Fruit fly (Drosophila melanogaster) ovary, adult (tissue): ENCODE measurements around the gene CG9672.

Experiments
- CG17801 ChIP-seq: fragments of 200-800 bp; optimal IDR thresholded peaks from 2 replicates; lab custom pipeline; 2019; ENCODE audit warnings: missing biosample characterization, mild to moderate bottlenecking, missing genetic modification characterization, moderate library complexity; ENCODE audit not compliant: partially characterized antibody

CG9672 gene

dm6 chrX:16706774-16707173 lies at the start of gene CG9672:
Gene CG9672, minus strand, starts transcription at chrX:16706874.
- no peak for TF ChIP-seq CG17801 (GFP tag; lab: Kevin White, UChicago)

dm6 chrX:16753066-16753465 lies 46.4 kb upstream of the CG9672 start:
- TF ChIP-seq CG17801 (GFP tag; lab: Kevin White, UChicago) = no peak

dm6 chrX:16751579-16752156 lies 45.0 kb upstream of the CG9672 start, which contains the start of gene goe:
Gene goe, minus strand, starts transcription at chrX:16751910.
- peak; percentile 23 for TF ChIP-seq CG17801 (GFP tag; lab: Kevin White, UChicago)

- TF ChIP-seq CG17801 (GFP tag; lab: Kevin White, UChicago) = peak; percentile 94
Measured at dm6 chrX:16750712-16751578, 44.3 kb upstream of the CG9672 start.

- TF ChIP-seq CG17801 (GFP tag; lab: Kevin White, UChicago) = no peak
Measured at dm6 chrX:16749324-16749723, 42.6 kb upstream of the CG9672 start.

- peak; percentile 19 for TF ChIP-seq CG17801 (GFP tag; lab: Kevin White, UChicago)
Measured at dm6 chrX:16747467-16747866, 40.8 kb upstream of the CG9672 start.

dm6 chrX:16746824-16747223 lies 40.1 kb upstream of the CG9672 start:
- TF ChIP-seq CG17801 (GFP tag; lab: Kevin White, UChicago) = no peak

- no peak for TF ChIP-seq CG17801 (GFP tag; lab: Kevin White, UChicago)
Measured at dm6 chrX:16745942-16746341, 39.3 kb upstream of the CG9672 start.

- TF ChIP-seq CG17801 (GFP tag; lab: Kevin White, UChicago) = no peak
Measured at dm6 chrX:16744345-16744744, 37.7 kb upstream of the CG9672 start.

- no peak for TF ChIP-seq CG17801 (GFP tag; lab: Kevin White, UChicago)
Measured at dm6 chrX:16742547-16742946, 35.9 kb upstream of the CG9672 start, which contains the start of gene Twdlalpha. Gene Twdlalpha, plus strand, starts transcription at chrX:16742847.

- TF ChIP-seq CG17801 (GFP tag; lab: Kevin White, UChicago) = no peak
Measured at dm6 chrX:16740606-16741005, 33.9 kb upstream of the CG9672 start, which contains the start of gene CG32568. Gene CG32568, plus strand, starts transcription at chrX:16740906.

dm6 chrX:16737878-16738277 lies 31.2 kb upstream of the CG9672 start, which contains the start of gene TwdlZ:
Gene TwdlZ, plus strand, starts transcription at chrX:16738178.
- TF ChIP-seq CG17801 (GFP tag; lab: Kevin White, UChicago) = no peak

- TF ChIP-seq CG17801 (GFP tag; lab: Kevin White, UChicago) = no peak
Measured at dm6 chrX:16736180-16736579, 29.5 kb upstream of the CG9672 start.

- no peak for TF ChIP-seq CG17801 (GFP tag; lab: Kevin White, UChicago)
Measured at dm6 chrX:16734647-16735046, 28.0 kb upstream of the CG9672 start, which contains the start of gene TwdlY. Gene TwdlY, plus strand, starts transcription at chrX:16734947.

- TF ChIP-seq CG17801 (GFP tag; lab: Kevin White, UChicago) = no peak
Measured at dm6 chrX:16733244-16733643, 26.6 kb upstream of the CG9672 start.
